Worm (Caenorhabditis elegans): Measurements from ENCODE around the gene madf-1.
A peak's percentile ranks its signal among the peaks of the same experiment; 100 is the strongest.

Gene madf-1

DNA sequence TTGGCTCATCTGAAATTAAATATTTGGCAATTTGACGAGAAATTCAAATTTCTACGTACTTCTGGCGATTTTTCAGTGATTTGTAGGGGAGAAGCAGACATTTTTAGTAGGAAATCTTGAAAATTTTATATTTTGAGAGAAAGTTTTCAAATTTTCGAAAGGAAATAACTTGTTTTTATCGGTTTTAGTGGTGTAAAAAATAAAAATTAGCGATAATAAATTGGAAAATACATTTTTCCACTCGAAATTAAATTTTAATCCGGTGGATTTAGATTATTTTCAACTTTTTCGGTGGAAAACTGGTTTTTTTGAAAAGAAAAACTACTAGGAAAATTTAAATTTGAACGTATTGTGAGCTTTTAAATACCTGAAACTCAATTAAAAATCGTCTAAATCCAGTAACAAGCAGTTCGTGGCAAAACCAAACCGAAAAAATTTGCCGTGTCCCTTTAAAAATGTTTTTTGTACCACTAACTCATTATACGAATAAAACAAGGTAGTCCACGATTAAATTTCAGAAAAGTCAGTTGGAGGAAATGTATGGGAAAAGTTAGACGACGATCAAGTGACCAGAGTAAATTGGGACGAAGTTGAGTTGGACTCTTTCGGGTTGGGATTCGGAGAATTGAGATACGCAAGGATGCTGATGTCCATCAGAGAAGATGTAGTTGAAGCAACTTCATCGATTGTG is at the start of gene madf-1, which contains the start of gene Y55F3BR.10:
TSS of gene madf-1 (minus strand) at position 101 of the 691 bp plus-strand sequence.
TSS of gene Y55F3BR.10 (plus strand) at position 641 of the 691 bp plus-strand sequence.
- TF ChIP-seq ceh-36 (tag; optimal IDR thresholded peaks at IDR 0.05) (no peak), ceh-13 (GFP tag; optimal IDR thresholded peaks at IDR 0.05) (no peak), flt-1 (GFP tag; IDR thresholded peaks at IDR 0.05) (no peak), F13C5.2 (tag; optimal IDR thresholded peaks at IDR 0.05) (no peak), B0310.2 (tag; optimal IDR thresholded peaks at IDR 0.05) (no peak), hmg-4 (GFP tag; optimal IDR thresholded peaks at IDR 0.05) (no peak), pes-1 (GFP tag; IDR thresholded peaks at IDR 0.05) (no peak), sea-1 (GFP tag; conservative IDR thresholded peaks at IDR 0.05) (no peak)

DNA sequence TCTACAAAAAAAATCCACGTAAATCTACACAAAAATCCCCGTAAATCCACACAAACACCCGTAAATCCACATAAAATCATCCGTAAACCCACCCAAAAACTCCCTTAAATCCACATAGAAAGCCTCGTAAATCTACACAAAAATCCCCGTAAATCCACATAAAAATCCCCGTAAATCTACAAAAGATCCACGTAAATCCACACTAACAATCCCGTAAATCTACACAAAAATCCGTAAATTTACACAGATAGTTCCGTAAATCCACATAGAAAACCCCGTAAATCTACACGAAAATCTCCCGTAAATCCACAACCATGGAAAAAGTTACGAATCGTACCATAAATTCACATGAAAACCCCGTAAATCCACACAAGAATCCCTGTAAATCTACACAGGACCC is 46.9 kb upstream of the madf-1 start:
- TF ChIP-seq sea-1 (GFP tag; conservative IDR thresholded peaks at IDR 0.05) = no peak
- no peak for TF ChIP-seq ama-1 (optimal IDR thresholded peaks at IDR 0.05)
- no peak for TF ChIP-seq flt-1 (GFP tag; IDR thresholded peaks at IDR 0.05)
- no peak for TF ChIP-seq hnd-1 (tag; optimal IDR thresholded peaks at IDR 0.05)
- TF ChIP-seq B0310.2 (tag; optimal IDR thresholded peaks at IDR 0.05) = no peak
- TF ChIP-seq scrt-1 (GFP tag; IDR thresholded peaks at IDR 0.05) = no peak
- TF ChIP-seq tbx-37 (GFP tag; conservative IDR thresholded peaks at IDR 0.05) = no peak
- no peak for TF ChIP-seq ceh-13 (GFP tag; optimal IDR thresholded peaks at IDR 0.05)
- TF ChIP-seq tbx-11 (GFP tag; IDR thresholded peaks at IDR 0.05) = no peak

DNA sequence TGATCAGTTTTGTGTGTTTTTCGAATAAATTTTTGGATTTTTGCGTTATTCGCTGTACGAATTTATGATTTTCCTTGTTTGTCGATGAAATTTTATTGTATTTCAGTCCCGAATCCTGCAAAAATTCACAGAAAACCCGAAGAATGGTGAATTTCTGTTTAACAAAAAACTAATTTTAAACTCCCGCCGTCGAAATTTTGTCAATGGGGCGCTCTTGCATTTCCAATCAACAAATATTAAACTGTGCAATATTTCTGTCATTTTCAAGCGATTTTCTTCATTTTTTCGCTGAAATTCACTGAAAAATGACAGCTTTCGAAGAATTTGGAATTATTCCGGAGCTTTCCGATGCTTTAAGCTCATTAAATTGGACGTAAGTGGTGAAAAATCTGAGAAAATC is 43.0 kb upstream of the madf-1 start, which contains the start of gene Y55F3BR.1:
TSS of gene Y55F3BR.1 (plus strand) at position 115 of the 400 bp plus-strand sequence.
- TF ChIP-seq hnd-1 (tag; optimal IDR thresholded peaks at IDR 0.05) (no peak), pes-1 (GFP tag; IDR thresholded peaks at IDR 0.05) (no peak), tbx-37 (GFP tag; conservative IDR thresholded peaks at IDR 0.05) (no peak), hmbx-1 (tag; optimal IDR thresholded peaks at IDR 0.05) (no peak), ceh-36 (tag; optimal IDR thresholded peaks at IDR 0.05) (no peak), flt-1 (GFP tag; IDR thresholded peaks at IDR 0.05) (no peak), ets-7 (tag; optimal IDR thresholded peaks at IDR 0.05) (no peak), aly-1 (tag; optimal IDR thresholded peaks at IDR 0.05) (no peak), ceh-13 (GFP tag; optimal IDR thresholded peaks at IDR 0.05) (no peak), sea-1 (GFP tag; conservative IDR thresholded peaks at IDR 0.05) (no peak), F13C5.2 (tag; optimal IDR thresholded peaks at IDR 0.05) (no peak)

DNA sequence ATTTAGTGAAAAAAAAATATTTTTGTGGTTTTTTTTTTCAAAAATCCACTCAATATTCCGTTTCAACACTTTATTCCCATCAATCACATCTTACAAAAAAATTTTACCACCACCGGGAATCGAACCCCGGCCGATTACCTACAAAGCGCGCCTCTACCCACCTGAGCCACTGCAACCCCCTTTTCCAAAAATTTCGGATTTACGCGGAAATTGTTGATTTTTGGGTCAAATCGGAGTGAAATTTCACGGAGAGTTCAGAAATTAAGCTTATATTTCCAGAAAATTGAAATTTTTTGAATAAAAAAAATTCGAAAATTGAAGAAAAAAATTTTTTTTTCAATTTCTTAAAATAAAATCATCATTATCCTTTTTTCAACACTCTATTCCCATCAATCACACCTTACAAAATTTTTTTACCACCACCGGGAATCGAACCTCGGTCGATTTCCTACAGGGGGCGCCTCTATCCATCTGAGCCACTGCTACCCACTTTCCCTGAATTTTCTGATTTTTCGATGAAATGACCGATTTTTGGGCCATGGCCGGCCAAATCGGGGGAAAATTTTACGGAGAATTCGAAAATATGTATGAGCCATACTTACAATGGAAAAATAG is 41.6 kb upstream of the madf-1 start:
- TF ChIP-seq flt-1 (GFP tag; IDR thresholded peaks at IDR 0.05) = no peak
- TF ChIP-seq tra-4 (tag; optimal IDR thresholded peaks at IDR 0.05) = no peak
- no peak for TF ChIP-seq F13C5.2 (tag; optimal IDR thresholded peaks at IDR 0.05)
- no peak for TF ChIP-seq ets-7 (tag; optimal IDR thresholded peaks at IDR 0.05)
- TF ChIP-seq hmg-4 (GFP tag; optimal IDR thresholded peaks at IDR 0.05) = no peak
- TF ChIP-seq pes-1 (GFP tag; IDR thresholded peaks at IDR 0.05) = no peak
- TF ChIP-seq hmbx-1 (tag; optimal IDR thresholded peaks at IDR 0.05) = no peak
- TF ChIP-seq ceh-36 (tag; optimal IDR thresholded peaks at IDR 0.05) = no peak
- TF ChIP-seq hnd-1 (tag; optimal IDR thresholded peaks at IDR 0.05) = no peak
- TF ChIP-seq tbx-37 (GFP tag; conservative IDR thresholded peaks at IDR 0.05) = no peak
- no peak for TF ChIP-seq ceh-13 (GFP tag; optimal IDR thresholded peaks at IDR 0.05)
- no peak for TF ChIP-seq ama-1 (optimal IDR thresholded peaks at IDR 0.05)
- no peak for TF ChIP-seq scrt-1 (GFP tag; IDR thresholded peaks at IDR 0.05)
- TF ChIP-seq aly-1 (tag; optimal IDR thresholded peaks at IDR 0.05) = no peak
- TF ChIP-seq B0310.2 (tag; optimal IDR thresholded peaks at IDR 0.05) = no peak
- no peak for TF ChIP-seq tbx-11 (GFP tag; IDR thresholded peaks at IDR 0.05)
- TF ChIP-seq sea-1 (GFP tag; conservative IDR thresholded peaks at IDR 0.05) = no peak

DNA sequence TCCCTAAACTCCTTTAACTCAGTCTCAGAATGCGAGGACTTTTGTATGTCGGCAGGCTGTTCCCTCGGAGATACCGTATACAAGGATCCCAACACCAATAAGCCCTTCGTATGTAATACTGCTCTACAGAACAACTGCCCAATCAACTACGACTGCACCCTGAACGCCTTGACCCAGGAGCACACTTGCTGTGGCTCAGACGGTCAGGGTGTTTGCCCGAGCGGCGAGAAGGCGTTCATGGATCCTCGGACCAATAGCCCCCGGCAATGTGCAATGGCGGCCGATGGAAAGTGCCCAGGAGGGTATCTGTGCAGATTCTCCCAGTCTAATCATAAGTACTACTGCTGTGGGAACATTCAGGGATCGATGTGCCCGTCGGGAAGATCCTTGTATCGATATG is 37.0 kb upstream of the madf-1 start:
- TF ChIP-seq tra-4 (tag; optimal IDR thresholded peaks at IDR 0.05) (no peak), hnd-1 (tag; optimal IDR thresholded peaks at IDR 0.05) (no peak), hmg-4 (GFP tag; optimal IDR thresholded peaks at IDR 0.05) (no peak), tbx-11 (GFP tag; IDR thresholded peaks at IDR 0.05) (no peak), tbx-37 (GFP tag; conservative IDR thresholded peaks at IDR 0.05) (no peak), aly-1 (tag; optimal IDR thresholded peaks at IDR 0.05) (no peak), F13C5.2 (tag; optimal IDR thresholded peaks at IDR 0.05) (no peak), ama-1 (optimal IDR thresholded peaks at IDR 0.05) (no peak), flt-1 (GFP tag; IDR thresholded peaks at IDR 0.05) (no peak), sea-1 (GFP tag; conservative IDR thresholded peaks at IDR 0.05) (no peak), scrt-1 (GFP tag; IDR thresholded peaks at IDR 0.05) (no peak), ceh-36 (tag; optimal IDR thresholded peaks at IDR 0.05) (no peak), pes-1 (GFP tag; IDR thresholded peaks at IDR 0.05) (no peak), hmbx-1 (tag; optimal IDR thresholded peaks at IDR 0.05) (no peak), ceh-13 (GFP tag; optimal IDR thresholded peaks at IDR 0.05) (no peak), B0310.2 (tag; optimal IDR thresholded peaks at IDR 0.05) (no peak), ets-7 (tag; optimal IDR thresholded peaks at IDR 0.05) (no peak)

DNA sequence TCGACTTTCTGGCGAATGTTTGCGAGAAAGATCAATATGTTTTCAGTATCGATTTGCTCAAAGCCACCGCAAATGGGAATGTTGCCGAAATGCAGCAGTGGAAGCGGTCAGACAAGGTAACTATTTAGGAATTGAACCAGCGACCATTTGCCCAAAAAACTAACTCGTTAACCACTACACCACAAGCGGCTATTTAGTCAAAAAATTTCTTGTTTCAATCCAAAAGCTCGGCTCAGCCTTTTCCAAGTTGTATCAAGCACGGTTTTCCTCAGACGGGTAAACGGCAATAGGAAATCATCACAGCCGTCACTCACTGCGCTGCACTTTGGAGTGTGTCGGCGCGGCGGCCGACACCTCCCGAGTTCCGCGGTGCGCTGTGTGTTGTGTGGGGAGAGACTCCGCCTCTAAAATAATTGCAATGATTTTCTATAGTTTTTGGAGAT is 35.2 kb upstream of the madf-1 start:
- 0 out of 2 replicates have a peak, but pooled peaks have one; percentile 30 for TF ChIP-seq tbx-11 (GFP tag; IDR thresholded peaks at IDR 0.05)
- TF ChIP-seq ama-1 (optimal IDR thresholded peaks at IDR 0.05) = peak; percentile 84
- TF ChIP-seq F13C5.2 (tag; optimal IDR thresholded peaks at IDR 0.05) = peak; percentile 45
- TF ChIP-seq hmg-4 (GFP tag; optimal IDR thresholded peaks at IDR 0.05) = peak; percentile 27
- no peak for TF ChIP-seq B0310.2 (tag; optimal IDR thresholded peaks at IDR 0.05)

DNA sequence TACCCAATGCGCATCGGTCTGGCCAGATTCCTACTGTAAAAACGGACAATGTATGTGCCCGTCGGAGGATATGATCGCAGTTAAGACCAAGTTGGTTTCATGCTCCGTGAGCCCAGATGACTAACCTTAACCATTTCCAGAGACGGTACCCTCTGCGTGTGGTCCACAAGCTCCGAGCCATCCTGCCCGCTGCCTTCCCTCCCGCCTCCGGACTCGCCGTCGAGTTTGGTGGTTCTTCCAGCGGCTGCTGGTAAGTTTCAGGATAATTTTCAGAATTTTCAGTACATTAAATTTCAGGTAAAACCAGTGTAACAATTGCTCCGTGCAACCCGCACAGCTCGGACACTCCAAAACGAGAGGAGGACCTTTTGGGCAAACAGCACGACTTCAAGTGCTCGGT is 29.1 kb upstream of the madf-1 start:
- TF ChIP-seq ama-1 (optimal IDR thresholded peaks at IDR 0.05) = no peak

All from whole organism, early embryonic.